Fruit fly (Drosophila melanogaster) whole organism, embryonic: Measurements from ENCODE around the gene Hand.

Source experiments
- B-H1 ChIP-seq: fragments of 200-800 bp; sonication (Bioruptor generic); IDR thresholded peaks from 3 replicates; pipeline ENCODE4 v1.3.6; 2022; ENCODE audit warnings: missing biosample characterization, missing genetic modification characterization
- Bdp1 ChIP-seq: fragments of 200-800 bp; sonication (Bioruptor generic); optimal IDR thresholded peaks from 3 replicates; lab custom pipeline; 2016; ENCODE audit warnings: missing biosample characterization, missing genetic modification characterization
- Blimp-1 ChIP-seq: fragments of 200-800 bp; sonication (Bioruptor generic); optimal IDR thresholded peaks from 3 replicates; lab custom pipeline; 2018; ENCODE audit warnings: missing biosample characterization, missing genetic modification characterization, mild to moderate bottlenecking, moderate library complexity, missing genetic modification reagents
- CG10209 ChIP-seq: fragments of 200-800 bp; sonication (Bioruptor generic); optimal IDR thresholded peaks from 3 replicates; lab custom pipeline; 2017; ENCODE audit warnings: missing biosample characterization, mild to moderate bottlenecking, missing genetic modification characterization, missing genetic modification reagents
- CG10274 ChIP-seq: fragments of 200-800 bp; sonication (Bioruptor generic); optimal IDR thresholded peaks from 3 replicates; lab custom pipeline; 2017; ENCODE audit warnings: missing biosample characterization, mild to moderate bottlenecking, missing genetic modification characterization
- CG10979 ChIP-seq: fragments of 200-800 bp; sonication (Bioruptor generic); optimal IDR thresholded peaks from 2 replicates; lab custom pipeline; 2018; ENCODE audit warnings: missing biosample characterization, mild to moderate bottlenecking, missing genetic modification characterization, moderate library complexity
- CG11504 ChIP-seq: fragments of 200-800 bp; sonication (Bioruptor generic); optimal IDR thresholded peaks from 3 replicates; lab custom pipeline; 2019; ENCODE audit warnings: missing biosample characterization, mild to moderate bottlenecking, missing genetic modification characterization, moderate library complexity
- CG12391 ChIP-seq: fragments of 200-800 bp; sonication (Bioruptor generic); optimal IDR thresholded peaks from 3 replicates; lab custom pipeline; 2018; ENCODE audit warnings: missing biosample characterization, mild to moderate bottlenecking, missing genetic modification characterization, moderate library complexity
- CG13775 ChIP-seq: fragments of 200-800 bp; sonication (Bioruptor generic); optimal IDR thresholded peaks from 3 replicates; lab custom pipeline; 2017; ENCODE audit warnings: missing biosample characterization, mild to moderate bottlenecking, missing genetic modification characterization
- CG14667 ChIP-seq: fragments of 200-800 bp; sonication (Bioruptor generic); IDR thresholded peaks from 2 replicates; pipeline ENCODE4 v1.3.6; 2022; ENCODE audit warnings: missing biosample characterization, missing genetic modification characterization
- CG15601 ChIP-seq: fragments of 200-800 bp; sonication (Bioruptor generic); optimal IDR thresholded peaks from 3 replicates; lab custom pipeline; 2019; ENCODE audit warnings: missing biosample characterization, mild to moderate bottlenecking, missing genetic modification characterization, moderate library complexity
- CG16815 ChIP-seq: fragments of 200-800 bp; sonication (Bioruptor generic); optimal IDR thresholded peaks from 3 replicates; lab custom pipeline; 2017; ENCODE audit warnings: missing biosample characterization, mild to moderate bottlenecking, missing genetic modification characterization
- CG16863 ChIP-seq: fragments of 200-800 bp; sonication (Bioruptor generic); optimal IDR thresholded peaks from 3 replicates; lab custom pipeline; 2016; ENCODE audit warnings: missing biosample characterization, missing genetic modification characterization
- CG1832 ChIP-seq: fragments of 200-800 bp; sonication (Bioruptor generic); optimal IDR thresholded peaks from 2 replicates; lab custom pipeline; 2017; ENCODE audit warnings: missing biosample characterization, mild to moderate bottlenecking, missing genetic modification characterization, inconsistent platforms
- CG18599 ChIP-seq: fragments of 200-800 bp; sonication (Bioruptor generic); optimal IDR thresholded peaks from 3 replicates; lab custom pipeline; 2017; ENCODE audit warnings: missing biosample characterization, missing genetic modification characterization, mild to moderate bottlenecking, moderate library complexity, missing genetic modification reagents
- CG34422 ChIP-seq: fragments of 200-800 bp; sonication (Bioruptor generic); IDR thresholded peaks from 3 replicates; pipeline ENCODE4 v1.3.6; 2022; ENCODE audit warnings: missing biosample characterization, missing genetic modification characterization
- CG4282 ChIP-seq: fragments of 200-800 bp; sonication (Bioruptor generic); optimal IDR thresholded peaks from 2 replicates; lab custom pipeline; 2016; ENCODE audit warnings: missing biosample characterization, missing genetic modification characterization
- CG4328 ChIP-seq: fragments of 200-800 bp; sonication (Bioruptor generic); optimal IDR thresholded peaks from 3 replicates; lab custom pipeline; 2017; ENCODE audit warnings: missing biosample characterization, missing genetic modification reagents, missing genetic modification characterization
- CG4424 ChIP-seq: fragments of 200-800 bp; sonication (Bioruptor generic); optimal IDR thresholded peaks from 3 replicates; lab custom pipeline; 2016; ENCODE audit warnings: missing biosample characterization, missing genetic modification characterization
- CG4617 ChIP-seq: fragments of 200-800 bp; sonication (Bioruptor generic); optimal IDR thresholded peaks from 3 replicates; lab custom pipeline; 2016; ENCODE audit warnings: missing biosample characterization, missing genetic modification characterization, borderline replicate concordance
- CG4820 ChIP-seq: fragments of 200-800 bp; sonication (Bioruptor generic); optimal IDR thresholded peaks from 3 replicates; lab custom pipeline; 2016; ENCODE audit warnings: missing biosample characterization, missing genetic modification characterization
- CG6689 ChIP-seq: fragments of 200-800 bp; sonication (Bioruptor generic); IDR thresholded peaks from 2 replicates; pipeline ENCODE4 v1.3.6; 2022; ENCODE audit warnings: missing biosample characterization, missing genetic modification characterization
- CG7786 ChIP-seq: fragments of 200-800 bp; sonication (Bioruptor generic); optimal IDR thresholded peaks from 2 replicates; lab custom pipeline; 2016; ENCODE audit warnings: missing biosample characterization, missing genetic modification characterization
- CG8478 ChIP-seq: fragments of >200 bp; optimal IDR thresholded peaks from 2 replicates; lab custom pipeline; 2018
- CTCF ChIP-seq: fragments of 200-800 bp; sonication (Bioruptor generic); optimal IDR thresholded peaks from 2 replicates; lab custom pipeline; 2017; ENCODE audit warnings: missing biosample characterization, mild to moderate bottlenecking, missing genetic modification characterization, moderate library complexity
- D19B ChIP-seq: fragments of 200-800 bp; sonication (Bioruptor generic); optimal IDR thresholded peaks from 2 replicates; lab custom pipeline; 2017; ENCODE audit warnings: missing biosample characterization, mild to moderate bottlenecking, missing genetic modification characterization
- Dad ChIP-seq: fragments of 200-800 bp; sonication (Bioruptor generic); optimal IDR thresholded peaks from 3 replicates; lab custom pipeline; 2016; ENCODE audit warnings: missing biosample characterization, missing genetic modification characterization
- Ets65A ChIP-seq: fragments of 200-800 bp; sonication (Bioruptor generic); peaks from one replicate; lab custom pipeline; 2016; ENCODE audit warnings: missing biosample characterization, missing genetic modification characterization
- Fer3 ChIP-seq: fragments of 200-800 bp; sonication (Bioruptor generic); optimal IDR thresholded peaks from 2 replicates; lab custom pipeline; 2018; ENCODE audit warnings: missing biosample characterization, mild to moderate bottlenecking, missing genetic modification characterization, moderate library complexity
- Oaz ChIP-seq: fragments of 200-800 bp; sonication (Bioruptor generic); IDR thresholded peaks from 2 replicates; pipeline ENCODE4 v1.3.6; 2022; ENCODE audit warnings: missing biosample characterization, missing genetic modification characterization
- PHDP ChIP-seq: fragments of 200-800 bp; sonication (Bioruptor generic); optimal IDR thresholded peaks from 3 replicates; lab custom pipeline; 2018; ENCODE audit warnings: missing biosample characterization, mild to moderate bottlenecking, missing genetic modification characterization, moderate library complexity
- Sin3A ChIP-seq: fragments of >200 bp; optimal IDR thresholded peaks from 2 replicates; lab custom pipeline; 2018
- Stat92E ChIP-seq, 3 experiments: fragments of >200 bp in 2 of 3; fragments of 200-800 bp in 1 of 3; sonication (Bioruptor generic) in 1 of 3; optimal IDR thresholded peaks; 2 replicates each; lab custom pipeline; 2017 to 2019; ENCODE audit warnings: missing biosample characterization in 3 of 3, missing genetic modification characterization in 3 of 3, mild to moderate bottlenecking in 1 of 3, moderate library complexity in 1 of 3
- Tbp ChIP-seq: fragments of >200 bp; optimal IDR thresholded peaks from 2 replicates; lab custom pipeline; 2018; ENCODE audit warnings: missing biosample characterization, missing genetic modification characterization
- ase ChIP-seq: fragments of 200-800 bp; sonication (Bioruptor generic); IDR thresholded peaks from 3 replicates; pipeline ENCODE4 v1.3.6; 2022; ENCODE audit warnings: missing biosample characterization, missing genetic modification characterization
- fd3F ChIP-seq: fragments of 200-800 bp; sonication (Bioruptor generic); optimal IDR thresholded peaks from 2 replicates; lab custom pipeline; 2018; ENCODE audit warnings: missing biosample characterization, mild to moderate bottlenecking, missing genetic modification characterization, moderate library complexity
- gsb-n ChIP-seq: fragments of 200-800 bp; sonication (Bioruptor generic); optimal IDR thresholded peaks from 3 replicates; lab custom pipeline; 2018; ENCODE audit warnings: missing biosample characterization, mild to moderate bottlenecking, missing genetic modification characterization
- gt ChIP-seq: fragments of 200-800 bp; sonication (Bioruptor generic); IDR thresholded peaks from 2 replicates; pipeline ENCODE4 v1.3.6; 2022; ENCODE audit warnings: missing biosample characterization, missing genetic modification characterization
- hbn ChIP-seq: fragments of 200-800 bp; sonication (Bioruptor generic); IDR thresholded peaks from 2 replicates; pipeline ENCODE4 v1.3.6; 2022; ENCODE audit warnings: missing biosample characterization, missing genetic modification characterization; ENCODE audit not compliant: partially characterized antibody
- klu ChIP-seq: fragments of 200-800 bp; sonication (Bioruptor generic); IDR thresholded peaks from 2 replicates; pipeline ENCODE4 v1.3.6; 2022; ENCODE audit warnings: missing biosample characterization, missing genetic modification characterization
- knrl ChIP-seq: fragments of 200-800 bp; sonication (Bioruptor generic); IDR thresholded peaks from 3 replicates; pipeline ENCODE4 v1.3.6; 2022; ENCODE audit warnings: missing biosample characterization, missing genetic modification characterization; ENCODE audit not compliant: partially characterized antibody
- oc ChIP-seq: fragments of 200-800 bp; sonication (Bioruptor generic); optimal IDR thresholded peaks from 2 replicates; lab custom pipeline; 2018; ENCODE audit warnings: missing biosample characterization, mild to moderate bottlenecking, missing genetic modification characterization, moderate library complexity
- peb ChIP-seq: fragments of 200-800 bp; sonication (Bioruptor generic); IDR thresholded peaks from 2 replicates; pipeline ENCODE4 v1.3.6; 2022; ENCODE audit warnings: missing biosample characterization, missing genetic modification characterization
- pnt ChIP-seq: fragments of 200-800 bp; sonication (Bioruptor generic); optimal IDR thresholded peaks from 3 replicates; lab custom pipeline; 2016; ENCODE audit warnings: missing biosample characterization, missing genetic modification characterization
- row ChIP-seq: fragments of 200-800 bp; sonication (Bioruptor generic); IDR thresholded peaks from 3 replicates; pipeline ENCODE4 v1.3.6; 2022; ENCODE audit warnings: missing biosample characterization, missing genetic modification characterization
- sc ChIP-seq, 3 experiments: fragments of >200 bp in 2 of 3; fragments of 200-800 bp in 1 of 3; sonication (Bioruptor generic) in 1 of 3; optimal IDR thresholded peaks; 2 replicates in 2 of 3; 3 replicates in 1 of 3; lab custom pipeline; 2017; ENCODE audit warnings: mild to moderate bottlenecking in 1 of 3, missing biosample characterization in 1 of 3, missing genetic modification characterization in 1 of 3, missing genetic modification reagents in 1 of 3
- ssp ChIP-seq: fragments of 200-800 bp; sonication (Bioruptor generic); IDR thresholded peaks from 2 replicates; pipeline ENCODE4 v1.3.6; 2022; ENCODE audit warnings: missing biosample characterization, missing genetic modification characterization
- sug ChIP-seq: fragments of 200-800 bp; optimal IDR thresholded peaks from 2 replicates; lab custom pipeline; 2019; ENCODE audit warnings: missing biosample characterization, mild to moderate bottlenecking, missing genetic modification characterization, moderate library complexity
- vfl ChIP-seq: fragments of 200-800 bp; sonication (Bioruptor generic); optimal IDR thresholded peaks from 2 replicates; lab custom pipeline; 2016; ENCODE audit warnings: missing biosample characterization, missing genetic modification characterization
- zen ChIP-seq: fragments of 200-800 bp; sonication (Bioruptor generic); optimal IDR thresholded peaks from 3 replicates; lab custom pipeline; 2018; ENCODE audit warnings: missing biosample characterization, mild to moderate bottlenecking, missing genetic modification characterization, moderate library complexity
- zfh1 ChIP-seq: fragments of 200-800 bp; sonication (Bioruptor generic); IDR thresholded peaks from 3 replicates; pipeline ENCODE4 v1.3.6; 2022; ENCODE audit warnings: missing biosample characterization, missing genetic modification characterization

Gene Hand

dm6 chr2L:10334854-10335277, 39.7 kb upstream of the Hand start (continued):
- TF ChIP-seq CG8478 (lab: Kevin White, UChicago) (no peak), row (GFP tag; lab: Robert Waterston, UW) (peak; percentile 70; the same call in 2 of the 3 replicates), CG10209 (GFP tag; lab: Kevin White, UChicago) (peak; percentile 63), vfl (GFP tag; lab: Kevin White, UChicago) (peak; percentile 17), klu (GFP tag; lab: Robert Waterston, UW) (no peak), fd3F (peak; percentile 24), CG14667 (GFP tag; lab: Robert Waterston, UW) (no peak), CG4617 (GFP tag; lab: Kevin White, UChicago) (peak; percentile 31), CG4282 (no peak), CG18599 (GFP tag; lab: Kevin White, UChicago) (peak; percentile 84), CTCF (GFP tag; lab: Kevin White, UChicago) (peak; percentile 26), sug (tag; lab: Kevin White, UChicago) (peak; percentile 87), gt (GFP tag; lab: Robert Waterston, UW) (no peak), ssp (GFP tag; lab: Robert Waterston, UW) (no peak), pnt (GFP tag; lab: Kevin White, UChicago) (peak; percentile 27), sc (optimal IDR thresholded peaks at IDR 0.05; lab: Kevin White, UChicago) (no peak), sc (GFP tag; optimal IDR thresholded peaks at IDR 0.05; lab: Kevin White, UChicago) (peak; percentile 11), CG4328 (GFP tag; lab: Kevin White, UChicago) (peak; percentile 88), zfh1 (GFP tag; lab: Robert Waterston, UW) (no peak), Oaz (GFP tag; lab: Robert Waterston, UW) (no peak), CG12391 (peak; percentile 46), ase (no peak), Ets65A (no peak), Sin3A (lab: Kevin White, UChicago) (no peak), CG7786 (GFP tag; lab: Kevin White, UChicago) (peak; percentile 30), Stat92E (GFP tag; optimal IDR thresholded peaks at IDR 0.05; lab: Kevin White, UChicago) (peak in 1 of 3 experiments; percentile 33), gsb-n (tag; lab: Kevin White, UChicago) (peak; percentile 59), CG15601 (tag; lab: Kevin White, UChicago) (peak; percentile 77), Dad (GFP tag; lab: Kevin White, UChicago) (peak; percentile 17), CG13775 (peak; percentile 50), CG4820 (GFP tag; lab: Kevin White, UChicago) (peak; percentile 2), CG10274 (peak; percentile 28), B-H1 (GFP tag; lab: Robert Waterston, UW) (no peak), CG16815 (no peak), CG1832 (GFP tag; lab: Kevin White, UChicago) (no peak), D19B (GFP tag; lab: Kevin White, UChicago) (peak; percentile 54), CG34422 (GFP tag; lab: Robert Waterston, UW) (peak; percentile 54; the same call in 2 of the 3 replicates), peb (GFP tag; lab: Robert Waterston, UW) (no peak), zen (peak; percentile 29), Fer3 (tag; lab: Kevin White, UChicago) (peak; percentile 63), CG10979 (peak; percentile 44), CG4424 (GFP tag; lab: Kevin White, UChicago) (peak; percentile 36), hbn (peak; percentile 61), Blimp-1 (GFP tag; lab: Kevin White, UChicago) (no peak), PHDP (peak; percentile 65), CG16863 (GFP tag; lab: Kevin White, UChicago) (peak; percentile 15), Bdp1 (no peak), Tbp (GFP tag; lab: Kevin White, UChicago) (no peak), knrl (GFP tag; lab: Robert Waterston, UW) (peak; percentile 12; the same call in 1 of the 3 replicates), CG6689 (peak; percentile 32; the same call in 1 of the 2 replicates), oc (tag; lab: Kevin White, UChicago) (peak; percentile 91), CG11504 (tag; lab: Kevin White, UChicago) (no peak)
